Worm (Caenorhabditis elegans) whole organism, midembryonic: ENCODE measurements around the gene C02B10.3.

Experiments
- T22C8.4 ChIP-seq: fragments of 200-800 bp; sonication (Bioruptor generic); IDR thresholded peaks from 2 replicates; pipeline ENCODE4 v1.3.6; 2022; ENCODE audit warnings: missing genetic modification characterization, missing compliant biosample characterization
- cog-1 ChIP-seq: sonication (generic microtip); optimal IDR thresholded peaks from 2 replicates; lab custom pipeline; 2016; ENCODE audit warnings: missing genetic modification characterization, missing compliant biosample characterization
- flt-1 ChIP-seq: fragments of 200-800 bp; sonication (Bioruptor generic); IDR thresholded peaks from 2 replicates; pipeline ENCODE4 v1.3.6; 2022; ENCODE audit warnings: missing genetic modification characterization, missing compliant biosample characterization
- klf-2 ChIP-seq: fragments of 200-800 bp; sonication (Bioruptor generic); conservative IDR thresholded peaks from 2 replicates; pipeline ENCODE4 v1.3.6; 2022; ENCODE audit warnings: missing genetic modification reagents, missing genetic modification characterization, missing compliant biosample characterization
- med-1 ChIP-seq: sonication (generic microtip); optimal IDR thresholded peaks from 2 replicates; lab custom pipeline; 2017; ENCODE audit warnings: missing genetic modification characterization, mild to moderate bottlenecking, missing compliant biosample characterization, antibody characterized with exemption, missing genetic modification reagents; ENCODE audit not compliant: insufficient read depth
- ref-1 ChIP-seq: fragments of 200-800 bp; sonication (Bioruptor generic); conservative IDR thresholded peaks from 2 replicates; pipeline ENCODE4 v1.3.6; 2022; ENCODE audit warnings: missing genetic modification reagents, missing genetic modification characterization, missing compliant biosample characterization
- tab-1 ChIP-seq: fragments of 200-800 bp; sonication (Bioruptor generic); IDR thresholded peaks from 2 replicates; pipeline ENCODE4 v1.3.6; 2022; ENCODE audit warnings: missing genetic modification characterization, missing compliant biosample characterization
- ztf-23 ChIP-seq: fragments of 200-800 bp; sonication (Bioruptor generic); IDR thresholded peaks from 2 replicates; pipeline ENCODE4 v1.3.6; 2022; ENCODE audit warnings: missing genetic modification reagents, missing genetic modification characterization, missing compliant biosample characterization
- ztf-29 ChIP-seq: fragments of 200-800 bp; sonication (Bioruptor generic); IDR thresholded peaks from 2 replicates; pipeline ENCODE4 v1.3.6; 2022; ENCODE audit warnings: missing genetic modification reagents, missing genetic modification characterization, missing compliant biosample characterization

DNA sequence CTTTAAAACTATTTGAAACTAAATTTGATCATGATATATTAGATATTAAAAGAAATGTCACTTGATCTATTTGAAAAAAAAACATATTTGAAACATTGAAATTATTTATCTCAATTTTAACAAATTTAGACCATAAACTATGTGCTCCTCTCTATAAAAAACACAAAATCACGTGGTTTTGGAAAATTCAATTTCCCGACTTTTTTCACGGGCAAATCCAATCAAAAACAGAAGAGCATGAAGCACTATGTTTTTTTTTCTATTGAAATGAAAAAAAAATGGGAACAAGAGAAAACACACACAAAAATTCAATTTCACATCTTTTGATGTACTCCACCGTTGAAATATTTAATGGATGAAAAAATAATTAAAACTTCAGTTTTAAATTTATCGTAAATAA lies 36.1 kb upstream of the C02B10.3 start:
- no peak for TF ChIP-seq T22C8.4 (GFP tag; lab: Robert Waterston, UW)
- no peak for TF ChIP-seq tab-1 (GFP tag; lab: Robert Waterston, UW)
- TF ChIP-seq ztf-29, result no peak
- no peak for TF ChIP-seq ref-1
- TF ChIP-seq flt-1 (GFP tag; lab: Robert Waterston, UW), result no peak
- TF ChIP-seq cog-1 (tag; lab: Kevin White, UChicago), result no peak
- no peak for TF ChIP-seq klf-2 (GFP tag; lab: Robert Waterston, UW)
- no peak for TF ChIP-seq ztf-23 (GFP tag; lab: Robert Waterston, UW)
- no peak for TF ChIP-seq med-1 (GFP tag; lab: Kevin White, UChicago)
